Worm (Caenorhabditis elegans) whole organism, L3 larva: ENCODE data around the gene F45H10.5.

ENCODE experiments used
- R02D3.7 ChIP-seq: fragments of 150-350 bp; optimal IDR thresholded peaks from 2 replicates; lab custom pipeline; 2014; ENCODE audit warnings: missing biosample characterization, missing genetic modification characterization
- ZK546.5 ChIP-seq: sonication (generic microtip); optimal IDR thresholded peaks from 2 replicates; lab custom pipeline; 2017; ENCODE audit warnings: missing biosample characterization, missing genetic modification characterization
- aly-2 ChIP-seq: fragments of 150-350 bp; optimal IDR thresholded peaks from 2 replicates; lab custom pipeline; 2014; ENCODE audit warnings: missing biosample characterization, missing genetic modification characterization
- ama-1 ChIP-seq: fragments of 150-350 bp; optimal IDR thresholded peaks from 2 replicates; lab custom pipeline; 2018
- ceh-16 ChIP-seq: sonication (generic microtip); optimal IDR thresholded peaks from 2 replicates; lab custom pipeline; 2017; ENCODE audit warnings: missing biosample characterization, missing genetic modification characterization
- ceh-28 ChIP-seq: fragments of 150-350 bp; optimal IDR thresholded peaks from 2 replicates; lab custom pipeline; 2014; ENCODE audit warnings: missing biosample characterization, missing genetic modification reagents, missing genetic modification characterization
- ceh-82 ChIP-seq: fragments of 150-350 bp; optimal IDR thresholded peaks from 2 replicates; lab custom pipeline; 2014; ENCODE audit warnings: missing biosample characterization, missing genetic modification characterization
- ceh-9 ChIP-seq: sonication (generic microtip); optimal IDR thresholded peaks from 2 replicates; lab custom pipeline; 2018; ENCODE audit warnings: missing biosample characterization, missing genetic modification characterization
- daf-12 ChIP-seq: fragments of 150-350 bp; optimal IDR thresholded peaks from 2 replicates; lab custom pipeline; 2014; ENCODE audit warnings: missing biosample characterization, missing genetic modification reagents, missing genetic modification characterization
- egl-27 ChIP-seq: sonication (generic microtip); optimal IDR thresholded peaks from 4 replicates; lab custom pipeline; 2017; ENCODE audit warnings: missing biosample characterization, missing genetic modification reagents, missing genetic modification characterization
- egl-5 ChIP-seq: fragments of 150-350 bp; optimal IDR thresholded peaks from 2 replicates; lab custom pipeline; 2017; ENCODE audit warnings: missing biosample characterization, missing genetic modification reagents, missing genetic modification characterization, inconsistent platforms
- elt-1 ChIP-seq: fragments of 150-350 bp; optimal IDR thresholded peaks from 2 replicates; lab custom pipeline; 2014; ENCODE audit warnings: missing biosample characterization, missing genetic modification characterization
- elt-2 ChIP-seq: sonication (generic microtip); optimal IDR thresholded peaks from 2 replicates; lab custom pipeline; 2016; ENCODE audit warnings: missing genetic modification reagents, mild to moderate bottlenecking, missing genetic modification characterization, missing compliant biosample characterization
- elt-3 ChIP-seq, 3 experiments: fragments of 150-350 bp in 1 of 3; sonication (generic microtip) in 2 of 3; optimal IDR thresholded peaks; 2 replicates in 2 of 3; 4 replicates in 1 of 3; lab custom pipeline; 2014 to 2017; ENCODE audit warnings: missing biosample characterization in 3 of 3, missing genetic modification characterization in 3 of 3
- eor-1 ChIP-seq, 2 experiments: fragments of 150-350 bp; optimal IDR thresholded peaks; 2 replicates each; lab custom pipeline; 2014 to 2018; ENCODE audit warnings: missing biosample characterization in 2 of 2, missing genetic modification characterization in 2 of 2
- fkh-10 ChIP-seq: sonication (generic microtip); optimal IDR thresholded peaks from 2 replicates; lab custom pipeline; 2017; ENCODE audit warnings: missing biosample characterization, missing genetic modification reagents, missing genetic modification characterization
- fkh-2 ChIP-seq: fragments of 150-350 bp; optimal IDR thresholded peaks from 2 replicates; lab custom pipeline; 2014; ENCODE audit warnings: missing biosample characterization, missing genetic modification reagents, missing genetic modification characterization
- fos-1 ChIP-seq: fragments of 150-350 bp; optimal IDR thresholded peaks from 2 replicates; lab custom pipeline; 2014; ENCODE audit warnings: missing biosample characterization, missing genetic modification characterization
- hmg-11 ChIP-seq: sonication (generic microtip); optimal IDR thresholded peaks from 2 replicates; lab custom pipeline; 2016; ENCODE audit warnings: missing genetic modification characterization, missing compliant biosample characterization
- jun-1 ChIP-seq: fragments of 150-350 bp; optimal IDR thresholded peaks from 2 replicates; lab custom pipeline; 2014; ENCODE audit warnings: missing biosample characterization, missing genetic modification reagents, missing genetic modification characterization
- lin-15B ChIP-seq: fragments of 150-350 bp; optimal IDR thresholded peaks from 2 replicates; lab custom pipeline; 2014; ENCODE audit warnings: missing biosample characterization, missing genetic modification characterization
- lin-39 ChIP-seq: fragments of 150-350 bp; optimal IDR thresholded peaks from 2 replicates; lab custom pipeline; 2018; ENCODE audit warnings: missing biosample characterization, missing genetic modification reagents, missing genetic modification characterization
- lsy-12 ChIP-seq: sonication (generic microtip); optimal IDR thresholded peaks from 2 replicates; lab custom pipeline; 2016; ENCODE audit warnings: mild to moderate bottlenecking, missing genetic modification characterization, missing compliant biosample characterization
- mdl-1 ChIP-seq: fragments of 150-350 bp; optimal IDR thresholded peaks from 2 replicates; lab custom pipeline; 2014; ENCODE audit warnings: missing biosample characterization, missing genetic modification characterization
- mml-1 ChIP-seq: fragments of 150-350 bp; sonication (generic microtip); optimal IDR thresholded peaks from 3 replicates; lab custom pipeline; 2014; ENCODE audit warnings: missing biosample characterization, missing genetic modification characterization
- nfya-1 ChIP-seq: sonication (generic microtip); optimal IDR thresholded peaks from 2 replicates; lab custom pipeline; 2017; ENCODE audit warnings: missing genetic modification characterization, mild to moderate bottlenecking, missing compliant biosample characterization, antibody characterized with exemption, moderate library complexity; ENCODE audit not compliant: insufficient read depth
- nhr-11 ChIP-seq: fragments of 150-350 bp; optimal IDR thresholded peaks from 2 replicates; lab custom pipeline; 2014; ENCODE audit warnings: missing biosample characterization, missing genetic modification characterization
- nhr-12 ChIP-seq: fragments of 150-350 bp; optimal IDR thresholded peaks from 2 replicates; lab custom pipeline; 2014; ENCODE audit warnings: missing biosample characterization, missing genetic modification characterization
- nhr-23 ChIP-seq: fragments of 150-350 bp; optimal IDR thresholded peaks from 2 replicates; lab custom pipeline; 2014; ENCODE audit warnings: missing biosample characterization, missing genetic modification reagents, missing genetic modification characterization
- nhr-237 ChIP-seq: fragments of 150-350 bp; optimal IDR thresholded peaks from 2 replicates; lab custom pipeline; 2014; ENCODE audit warnings: missing biosample characterization, missing genetic modification characterization
- nhr-25 ChIP-seq: sonication (generic microtip); optimal IDR thresholded peaks from 2 replicates; lab custom pipeline; 2017; ENCODE audit warnings: missing biosample characterization, missing genetic modification characterization
- nhr-28 ChIP-seq: fragments of 150-350 bp; optimal IDR thresholded peaks from 2 replicates; lab custom pipeline; 2014; ENCODE audit warnings: missing biosample characterization, missing genetic modification characterization
- nhr-43 ChIP-seq: sonication (generic microtip); optimal IDR thresholded peaks from 2 replicates; lab custom pipeline; 2016; ENCODE audit warnings: mild to moderate bottlenecking, missing genetic modification characterization, missing compliant biosample characterization; ENCODE audit not compliant: poor library complexity, severe bottlenecking
- nhr-67 ChIP-seq: fragments of 150-350 bp; optimal IDR thresholded peaks from 2 replicates; lab custom pipeline; 2014; ENCODE audit warnings: missing biosample characterization, missing genetic modification characterization
- nhr-76 ChIP-seq: fragments of 150-350 bp; sonication (generic microtip); optimal IDR thresholded peaks from 5 replicates; lab custom pipeline; 2014; ENCODE audit warnings: missing biosample characterization, missing genetic modification characterization
- nhr-77 ChIP-seq: fragments of 150-350 bp; optimal IDR thresholded peaks from 2 replicates; lab custom pipeline; 2014; ENCODE audit warnings: missing biosample characterization, missing genetic modification characterization
- pha-4 ChIP-seq: fragments of 150-350 bp; optimal IDR thresholded peaks from 2 replicates; lab custom pipeline; 2014; ENCODE audit warnings: missing biosample characterization, missing genetic modification reagents, missing genetic modification characterization
- pqm-1 ChIP-seq: fragments of 150-350 bp; optimal IDR thresholded peaks from 2 replicates; lab custom pipeline; 2017; ENCODE audit warnings: missing biosample characterization, missing genetic modification characterization, inconsistent platforms
- sea-2 ChIP-seq: fragments of 150-350 bp; sonication (generic microtip); optimal IDR thresholded peaks from 4 replicates; lab custom pipeline; 2014; ENCODE audit warnings: missing biosample characterization, missing genetic modification reagents, missing genetic modification characterization
- skn-1 ChIP-seq: fragments of 150-350 bp; optimal IDR thresholded peaks from 2 replicates; lab custom pipeline; 2014; ENCODE audit warnings: missing biosample characterization, missing genetic modification characterization
- snpc-4 ChIP-seq: fragments of 150-350 bp; optimal IDR thresholded peaks from 2 replicates; lab custom pipeline; 2014; ENCODE audit warnings: missing biosample characterization, missing genetic modification characterization
- tbx-2 ChIP-seq: sonication (generic microtip); optimal IDR thresholded peaks from 2 replicates; lab custom pipeline; 2016; ENCODE audit warnings: mild to moderate bottlenecking, missing genetic modification characterization, missing compliant biosample characterization
- unc-39 ChIP-seq: sonication (generic microtip); optimal IDR thresholded peaks from 4 replicates; lab custom pipeline; 2017; ENCODE audit warnings: missing biosample characterization, missing genetic modification characterization
- unc-62 ChIP-seq: fragments of 150-350 bp; sonication (generic microtip); optimal IDR thresholded peaks from 4 replicates; lab custom pipeline; 2014; ENCODE audit warnings: missing biosample characterization, missing genetic modification reagents, missing genetic modification characterization
- zag-1 ChIP-seq: fragments of 150-350 bp; optimal IDR thresholded peaks from 2 replicates; lab custom pipeline; 2014; ENCODE audit warnings: missing biosample characterization, missing genetic modification characterization
- ztf-11 ChIP-seq: fragments of 150-350 bp; optimal IDR thresholded peaks from 2 replicates; lab custom pipeline; 2014; ENCODE audit warnings: missing biosample characterization, missing genetic modification characterization
- ztf-4 ChIP-seq: fragments of 150-350 bp; optimal IDR thresholded peaks from 2 replicates; lab custom pipeline; 2014; ENCODE audit warnings: missing biosample characterization, missing genetic modification characterization

F45H10.5 gene

ce11 chrII:13494175-13494650, 7.5 kb upstream of the F45H10.5 start, which contains the start of gene ndua-7:
Gene ndua-7 (minus strand): TSS chrII:13494600.
- TF ChIP-seq elt-2, result no peak
- TF ChIP-seq nhr-28 (tag; lab: Kevin White, UChicago), result no peak
- no peak for TF ChIP-seq ztf-11 (tag; lab: Kevin White, UChicago)
- TF ChIP-seq nfya-1 (tag; lab: Kevin White, UChicago), result no peak
- no peak for TF ChIP-seq mml-1 (tag; lab: Kevin White, UChicago)
- no peak for TF ChIP-seq fkh-2
- TF ChIP-seq R02D3.7 (tag; lab: Kevin White, UChicago), result no peak
- TF ChIP-seq ceh-9 (tag; lab: Kevin White, UChicago), result no peak
- TF ChIP-seq nhr-237, result no peak
- TF ChIP-seq, all 47 proteins: peak for 0

- peak; percentile 39 for TF ChIP-seq lin-15B
- TF ChIP-seq zag-1 (tag; lab: Kevin White, UChicago), result no peak
- no peak for TF ChIP-seq nhr-12 (tag; lab: Kevin White, UChicago)
- peak; percentile 8 for TF ChIP-seq pqm-1
- no peak for TF ChIP-seq elt-3 (tag; optimal IDR thresholded peaks at IDR 0.05; lab: Kevin White, UChicago)
- TF ChIP-seq lin-39 (tag; lab: Kevin White, UChicago), result no peak
- no peak for TF ChIP-seq tbx-2 (tag; lab: Kevin White, UChicago)
- no peak for TF ChIP-seq egl-27 (tag; lab: Kevin White, UChicago)
- peak; percentile 42 for TF ChIP-seq snpc-4 (tag; lab: Kevin White, UChicago)
- no peak for TF ChIP-seq fos-1 (tag; lab: Kevin White, UChicago)
- TF ChIP-seq nhr-25 (tag; lab: Kevin White, UChicago), result no peak
- no peak for TF ChIP-seq mml-1 (tag; lab: Kevin White, UChicago)
- TF ChIP-seq pha-4 (tag; lab: Kevin White, UChicago), result peak; percentile 89
- no peak for TF ChIP-seq unc-39 (tag; lab: Kevin White, UChicago)
- TF ChIP-seq nhr-77, result no peak
- TF ChIP-seq elt-2, result peak; percentile 31
- no peak for TF ChIP-seq jun-1 (tag; lab: Kevin White, UChicago)
- no peak for TF ChIP-seq nhr-237
- no peak for TF ChIP-seq fkh-10
- TF ChIP-seq ceh-9 (tag; lab: Kevin White, UChicago), result no peak
- TF ChIP-seq fkh-2, result no peak
- TF ChIP-seq nhr-11 (tag; lab: Kevin White, UChicago), result no peak
- TF ChIP-seq nhr-67 (tag; lab: Kevin White, UChicago), result no peak
- no peak for TF ChIP-seq ztf-11 (tag; lab: Kevin White, UChicago)
- no peak for TF ChIP-seq skn-1 (tag; lab: Kevin White, UChicago)
- TF ChIP-seq lsy-12 (tag; lab: Kevin White, UChicago), result no peak
- TF ChIP-seq elt-1, result no peak
- no peak for TF ChIP-seq eor-1 (tag; optimal IDR thresholded peaks at IDR 0.05; lab: Kevin White, UChicago)
- no peak for TF ChIP-seq nhr-23 (tag; lab: Kevin White, UChicago)
- TF ChIP-seq nfya-1 (tag; lab: Kevin White, UChicago), result peak; percentile 12
- TF ChIP-seq ceh-16, result no peak
- TF ChIP-seq hmg-11 (tag; lab: Kevin White, UChicago), result peak; percentile 54
- peak; percentile 24 for TF ChIP-seq ama-1
- TF ChIP-seq egl-5 (tag; lab: Kevin White, UChicago), result no peak
- TF ChIP-seq aly-2, result no peak
- TF ChIP-seq ztf-4 (tag; lab: Kevin White, UChicago), result no peak
- no peak for TF ChIP-seq nhr-43
- TF ChIP-seq mdl-1 (tag; lab: Kevin White, UChicago), result no peak
- no peak for TF ChIP-seq R02D3.7 (tag; lab: Kevin White, UChicago)
- no peak for TF ChIP-seq ZK546.5 (tag; lab: Kevin White, UChicago)
- TF ChIP-seq ceh-28 (tag; lab: Kevin White, UChicago), result no peak
- TF ChIP-seq nhr-28 (tag; lab: Kevin White, UChicago), result no peak
- no peak for TF ChIP-seq ceh-82
- TF ChIP-seq sea-2 (GFP tag; lab: Kevin White, UChicago), result no peak
- no peak for TF ChIP-seq daf-12 (tag; lab: Kevin White, UChicago)
- no peak for TF ChIP-seq unc-62 (GFP tag; lab: Kevin White, UChicago)
- no peak for TF ChIP-seq nhr-76 (tag; lab: Kevin White, UChicago)
Measured at ce11 chrII:13494762-13495161, 6.9 kb upstream of the F45H10.5 start.
